Worm (Caenorhabditis elegans) whole organism, L2 larva: ENCODE results near the gene dyf-6.

Source experiments
- C34F6.9 ChIP-seq: fragments of 150-350 bp; optimal IDR thresholded peaks from 2 replicates; lab custom pipeline; 2014; ENCODE audit warnings: missing biosample characterization, missing genetic modification characterization
- F13H6.1 ChIP-seq: sonication (generic microtip); optimal IDR thresholded peaks from 2 replicates; lab custom pipeline; 2016; ENCODE audit warnings: missing genetic modification characterization, missing compliant biosample characterization
- R02D3.7 ChIP-seq: fragments of 150-350 bp; optimal IDR thresholded peaks from 2 replicates; lab custom pipeline; 2014; ENCODE audit warnings: missing biosample characterization, missing genetic modification characterization
- Y55F3AM.14 ChIP-seq: fragments of 200-800 bp; sonication (Bioruptor generic); optimal IDR thresholded peaks from 2 replicates; lab custom pipeline; 2018; ENCODE audit warnings: mild to moderate bottlenecking, missing genetic modification characterization, missing compliant biosample characterization
- ZK546.5 ChIP-seq: sonication (generic microtip); optimal IDR thresholded peaks from 2 replicates; lab custom pipeline; 2017; ENCODE audit warnings: missing biosample characterization, missing genetic modification characterization
- alr-1 ChIP-seq: fragments of 150-350 bp; optimal IDR thresholded peaks from 2 replicates; lab custom pipeline; 2014; ENCODE audit warnings: missing biosample characterization, missing genetic modification characterization
- aly-2 ChIP-seq: fragments of 150-350 bp; optimal IDR thresholded peaks from 2 replicates; lab custom pipeline; 2014; ENCODE audit warnings: missing biosample characterization, missing genetic modification characterization
- ama-1 ChIP-seq: fragments of 150-350 bp; optimal IDR thresholded peaks from 2 replicates; lab custom pipeline; 2018; ENCODE audit warnings: inconsistent platforms
- blmp-1 ChIP-seq: sonication (generic microtip); optimal IDR thresholded peaks from 2 replicates; lab custom pipeline; 2017; ENCODE audit warnings: missing genetic modification characterization, mild to moderate bottlenecking, missing compliant biosample characterization, antibody characterized with exemption, moderate library complexity; ENCODE audit not compliant: insufficient read depth
- ceh-16 ChIP-seq: fragments of 150-350 bp; optimal IDR thresholded peaks from 2 replicates; lab custom pipeline; 2014; ENCODE audit warnings: missing biosample characterization, missing genetic modification characterization
- ceh-82 ChIP-seq: fragments of 150-350 bp; optimal IDR thresholded peaks from 2 replicates; lab custom pipeline; 2014; ENCODE audit warnings: missing biosample characterization, missing genetic modification characterization
- crh-2 ChIP-seq: sonication (generic microtip); optimal IDR thresholded peaks from 2 replicates; lab custom pipeline; 2017; ENCODE audit warnings: missing biosample characterization, missing genetic modification characterization
- egl-27 ChIP-seq: sonication (generic microtip); optimal IDR thresholded peaks from 3 replicates; lab custom pipeline; 2017; ENCODE audit warnings: missing biosample characterization, missing genetic modification reagents, missing genetic modification characterization
- elt-1 ChIP-seq: fragments of 150-350 bp; optimal IDR thresholded peaks from 2 replicates; lab custom pipeline; 2014; ENCODE audit warnings: missing biosample characterization, missing genetic modification characterization
- fos-1 ChIP-seq: fragments of 150-350 bp; optimal IDR thresholded peaks from 2 replicates; lab custom pipeline; 2014; ENCODE audit warnings: missing biosample characterization, missing genetic modification characterization
- gmeb-1 ChIP-seq: fragments of 150-350 bp; optimal IDR thresholded peaks from 2 replicates; lab custom pipeline; 2014; ENCODE audit warnings: missing biosample characterization, missing genetic modification characterization
- lin-11 ChIP-seq: fragments of 150-350 bp; sonication (generic microtip); optimal IDR thresholded peaks from 2 replicates; lab custom pipeline; 2014; ENCODE audit warnings: missing biosample characterization, missing genetic modification characterization, inconsistent platforms, mixed read lengths
- lin-13 ChIP-seq: fragments of 150-350 bp; optimal IDR thresholded peaks from 2 replicates; lab custom pipeline; 2014; ENCODE audit warnings: missing biosample characterization, missing genetic modification reagents, missing genetic modification characterization
- lin-39 ChIP-seq: fragments of 150-350 bp; optimal IDR thresholded peaks from 2 replicates; lab custom pipeline; 2014; ENCODE audit warnings: missing biosample characterization, missing genetic modification reagents, missing genetic modification characterization
- lsy-2 ChIP-seq, 2 experiments: fragments of 150-350 bp in 1 of 2; sonication (generic microtip) in 1 of 2; optimal IDR thresholded peaks; 2 replicates each; lab custom pipeline; 2014 to 2017; ENCODE audit warnings: missing biosample characterization in 2 of 2, missing genetic modification characterization in 2 of 2
- mab-5 ChIP-seq: fragments of 150-350 bp; optimal IDR thresholded peaks from 2 replicates; lab custom pipeline; 2014; ENCODE audit warnings: missing biosample characterization, missing genetic modification characterization
- mbf-1 ChIP-seq: sonication (generic microtip); optimal IDR thresholded peaks from 2 replicates; lab custom pipeline; 2017; ENCODE audit warnings: missing biosample characterization, missing genetic modification characterization
- mdl-1 ChIP-seq, 2 experiments: fragments of 150-350 bp in 1 of 2; sonication (generic microtip) in 1 of 2; optimal IDR thresholded peaks; 2 replicates each; lab custom pipeline; 2017; ENCODE audit warnings: missing biosample characterization in 2 of 2, missing genetic modification characterization in 2 of 2
- nhr-10 ChIP-seq: sonication (generic microtip); optimal IDR thresholded peaks from 2 replicates; lab custom pipeline; 2017; ENCODE audit warnings: missing biosample characterization, missing genetic modification characterization
- nhr-11 ChIP-seq: fragments of 150-350 bp; optimal IDR thresholded peaks from 2 replicates; lab custom pipeline; 2014; ENCODE audit warnings: missing biosample characterization, missing genetic modification characterization
- nhr-12 ChIP-seq: fragments of 150-350 bp; optimal IDR thresholded peaks from 2 replicates; lab custom pipeline; 2014; ENCODE audit warnings: missing biosample characterization, missing genetic modification characterization
- nhr-129 ChIP-seq: fragments of 150-350 bp; optimal IDR thresholded peaks from 2 replicates; lab custom pipeline; 2014; ENCODE audit warnings: missing biosample characterization, missing genetic modification characterization
- nhr-21 ChIP-seq: fragments of 150-350 bp; optimal IDR thresholded peaks from 2 replicates; lab custom pipeline; 2014; ENCODE audit warnings: missing biosample characterization, missing genetic modification characterization
- nhr-23 ChIP-seq: fragments of 150-350 bp; optimal IDR thresholded peaks from 2 replicates; lab custom pipeline; 2014; ENCODE audit warnings: missing biosample characterization, missing genetic modification reagents, missing genetic modification characterization
- nhr-237 ChIP-seq: fragments of 150-350 bp; optimal IDR thresholded peaks from 2 replicates; lab custom pipeline; 2014; ENCODE audit warnings: missing biosample characterization, missing genetic modification characterization
- nhr-25 ChIP-seq: fragments of 150-350 bp; sonication (generic microtip); optimal IDR thresholded peaks from 3 replicates; lab custom pipeline; 2014; ENCODE audit warnings: missing biosample characterization, missing genetic modification characterization
- nhr-6 ChIP-seq: fragments of 150-350 bp; optimal IDR thresholded peaks from 2 replicates; lab custom pipeline; 2014; ENCODE audit warnings: missing biosample characterization, missing genetic modification characterization
- peb-1 ChIP-seq: fragments of 150-350 bp; optimal IDR thresholded peaks from 2 replicates; lab custom pipeline; 2014; ENCODE audit warnings: missing biosample characterization, missing genetic modification characterization
- sem-4 ChIP-seq: fragments of 150-350 bp; optimal IDR thresholded peaks from 2 replicates; lab custom pipeline; 2014; ENCODE audit warnings: missing biosample characterization, missing genetic modification reagents, missing genetic modification characterization
- sma-3 ChIP-seq: sonication (generic microtip); optimal IDR thresholded peaks from 2 replicates; lab custom pipeline; 2016; ENCODE audit warnings: missing genetic modification reagents, missing genetic modification characterization, missing compliant biosample characterization
- sma-9 ChIP-seq, 2 experiments: fragments of 150-350 bp in 1 of 2; sonication (generic microtip) in 1 of 2; optimal IDR thresholded peaks; 2 replicates each; lab custom pipeline; 2014 to 2016; ENCODE audit warnings: missing genetic modification characterization in 2 of 2, mild to moderate bottlenecking in 1 of 2, missing biosample characterization in 1 of 2, missing compliant biosample characterization in 1 of 2, missing genetic modification reagents in 1 of 2, moderate library complexity in 1 of 2
- snpc-4 ChIP-seq: fragments of 150-350 bp; optimal IDR thresholded peaks from 2 replicates; lab custom pipeline; 2014; ENCODE audit warnings: missing biosample characterization, missing genetic modification characterization
- unc-39 ChIP-seq: fragments of 150-350 bp; optimal IDR thresholded peaks from 2 replicates; lab custom pipeline; 2014; ENCODE audit warnings: missing biosample characterization, missing genetic modification characterization
- unc-55 ChIP-seq: fragments of 150-350 bp; sonication (generic microtip); optimal IDR thresholded peaks from 3 replicates; lab custom pipeline; 2014; ENCODE audit warnings: missing biosample characterization, missing genetic modification reagents, missing genetic modification characterization
- unc-62 ChIP-seq: fragments of 150-350 bp; optimal IDR thresholded peaks from 2 replicates; lab custom pipeline; 2014; ENCODE audit warnings: missing biosample characterization, missing genetic modification reagents, missing genetic modification characterization
- zag-1 ChIP-seq: fragments of 150-350 bp; optimal IDR thresholded peaks from 2 replicates; lab custom pipeline; 2014; ENCODE audit warnings: missing biosample characterization, missing genetic modification characterization
- ztf-1 ChIP-seq: fragments of 200-800 bp; sonication (Bioruptor generic); conservative IDR thresholded peaks from 2 replicates; pipeline ENCODE4 v1.3.6; 2022; ENCODE audit warnings: missing genetic modification characterization, missing compliant biosample characterization
- ztf-11 ChIP-seq: sonication (generic microtip); optimal IDR thresholded peaks from 2 replicates; lab custom pipeline; 2017; ENCODE audit warnings: missing biosample characterization, missing genetic modification characterization
- ztf-4 ChIP-seq: fragments of 150-350 bp; optimal IDR thresholded peaks from 2 replicates; lab custom pipeline; 2014; ENCODE audit warnings: missing biosample characterization, missing genetic modification characterization

dyf-6 gene

DNA sequence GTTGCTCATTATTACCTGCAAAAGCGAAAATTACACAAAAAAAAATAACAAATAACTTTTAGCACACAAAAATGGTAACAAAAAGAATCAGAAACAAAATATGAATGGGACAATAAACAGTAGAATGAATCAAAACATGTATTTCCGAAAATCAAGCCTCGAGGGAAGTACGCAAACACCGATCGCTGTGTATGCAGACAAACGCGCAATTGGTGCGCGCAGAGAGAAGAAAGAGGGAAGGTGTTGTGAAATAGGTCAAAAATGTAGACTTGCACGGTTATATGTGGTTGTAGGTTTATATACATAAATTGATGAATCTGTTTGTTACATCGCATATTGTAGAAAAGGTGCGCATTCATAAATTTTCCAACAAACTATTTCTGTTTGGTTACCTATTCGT lies 33.4 kb upstream of the dyf-6 start, which contains the start of gene cdk-11.2 (continued):
- no peak for TF ChIP-seq mdl-1 (tag; optimal IDR thresholded peaks at IDR 0.05; lab: Kevin White, UChicago)
- TF ChIP-seq peb-1 (tag; lab: Kevin White, UChicago), result no peak
- TF ChIP-seq R02D3.7, result no peak
- TF ChIP-seq unc-55, result peak; percentile 90
- no peak for TF ChIP-seq zag-1
- no peak for TF ChIP-seq mab-5 (tag; lab: Kevin White, UChicago)
- TF ChIP-seq ceh-82 (tag; lab: Kevin White, UChicago), result peak; percentile 6
- TF ChIP-seq snpc-4 (tag; lab: Kevin White, UChicago), result peak; percentile 1
- TF ChIP-seq C34F6.9, result peak; percentile 82
- no peak for TF ChIP-seq mbf-1
- TF ChIP-seq aly-2, result no peak
- peak; percentile 69 for TF ChIP-seq fos-1
- no peak for TF ChIP-seq lin-39
- TF ChIP-seq alr-1 (tag; lab: Kevin White, UChicago), result no peak
- TF ChIP-seq ceh-16 (tag; lab: Kevin White, UChicago), result no peak
- peak; percentile 60 for TF ChIP-seq sma-3 (GFP tag; lab: Kevin White, UChicago)
- no peak for TF ChIP-seq ztf-11 (tag; lab: Kevin White, UChicago)
- TF ChIP-seq nhr-11 (tag; lab: Kevin White, UChicago), result no peak
- TF ChIP-seq unc-39 (tag; lab: Kevin White, UChicago), result no peak
- TF ChIP-seq lin-11 (tag; lab: Kevin White, UChicago), result peak; percentile 44
- TF ChIP-seq ztf-4 (tag; lab: Kevin White, UChicago), result no peak

DNA sequence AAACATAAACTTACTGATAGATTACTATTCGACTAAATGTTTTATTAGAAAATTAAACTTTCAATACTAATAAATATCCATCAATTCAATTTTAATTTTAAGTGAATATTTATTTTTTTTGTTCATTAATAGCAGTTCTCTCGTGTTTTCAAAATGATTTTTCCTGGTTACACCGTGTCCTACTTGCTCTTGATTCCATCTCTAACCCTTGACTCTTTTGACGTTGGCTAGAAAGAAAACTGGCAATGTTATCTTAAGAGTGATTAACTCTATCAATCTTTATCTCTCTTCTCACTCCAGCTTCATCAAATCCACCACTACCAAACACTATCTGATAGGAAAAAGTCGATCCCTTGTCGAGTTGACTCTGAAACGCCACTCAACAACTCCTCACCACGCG lies 26.1 kb upstream of the dyf-6 start, which contains the start of gene acr-8:
Gene acr-8 (plus strand): TSS at position 301 of the 400 bp plus-strand sequence.
- TF ChIP-seq crh-2 (tag; lab: Kevin White, UChicago) (no peak), nhr-10 (tag; lab: Kevin White, UChicago) (no peak), lin-39 (no peak), ZK546.5 (tag; lab: Kevin White, UChicago) (no peak), lin-11 (tag; lab: Kevin White, UChicago) (no peak), elt-1 (tag; lab: Kevin White, UChicago) (no peak), mbf-1 (no peak), lin-13 (GFP tag; lab: Kevin White, UChicago) (no peak), snpc-4 (tag; lab: Kevin White, UChicago) (no peak), ceh-16 (tag; lab: Kevin White, UChicago) (no peak), nhr-11 (tag; lab: Kevin White, UChicago) (no peak), sem-4 (no peak)

DNA sequence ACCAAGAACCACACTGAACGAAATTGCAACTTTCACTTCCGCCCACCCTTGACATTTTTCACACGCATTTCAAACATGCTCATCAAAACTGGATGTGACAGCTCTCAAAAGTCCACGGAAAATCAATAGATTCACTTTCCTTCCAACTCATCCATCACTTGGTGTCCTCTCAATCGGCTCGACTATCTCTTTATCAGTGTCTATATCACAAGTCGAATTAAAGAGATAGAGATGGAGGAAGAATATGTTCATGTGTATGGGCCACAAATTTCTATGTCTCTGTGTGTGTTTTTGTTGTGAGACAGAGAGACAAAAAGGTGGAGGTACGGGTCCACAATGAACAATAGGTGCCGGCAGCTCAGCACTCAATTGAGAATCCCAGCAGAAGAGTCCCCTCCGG lies 24.2 kb upstream of the dyf-6 start:
- peak; percentile 51 for TF ChIP-seq nhr-129 (tag; lab: Kevin White, UChicago)
- TF ChIP-seq ceh-16 (tag; lab: Kevin White, UChicago), result no peak
- no peak for TF ChIP-seq nhr-6
- TF ChIP-seq sma-9 (GFP tag; optimal IDR thresholded peaks at IDR 0.05; lab: Kevin White, UChicago), result peak; percentile 22
- TF ChIP-seq sma-9 (tag; optimal IDR thresholded peaks at IDR 0.05; lab: Kevin White, UChicago), result no peak
- TF ChIP-seq ZK546.5 (tag; lab: Kevin White, UChicago), result no peak
- no peak for TF ChIP-seq lsy-2 (tag; optimal IDR thresholded peaks at IDR 0.05; lab: Kevin White, UChicago)
- no peak for TF ChIP-seq ztf-1
- no peak for TF ChIP-seq crh-2 (tag; lab: Kevin White, UChicago)
- TF ChIP-seq nhr-237, result no peak
- no peak for TF ChIP-seq unc-39 (tag; lab: Kevin White, UChicago)
- no peak for TF ChIP-seq Y55F3AM.14 (GFP tag; lab: Kevin White, UChicago)
- TF ChIP-seq nhr-25, result no peak
- no peak for TF ChIP-seq lin-39
- TF ChIP-seq C34F6.9, result peak; percentile 12
- TF ChIP-seq egl-27 (tag; lab: Kevin White, UChicago), result no peak
- TF ChIP-seq unc-62 (GFP tag; lab: Kevin White, UChicago), result no peak
- TF ChIP-seq gmeb-1, result no peak
- no peak for TF ChIP-seq blmp-1
- no peak for TF ChIP-seq ama-1 (lab: Kevin White, UChicago)
- TF ChIP-seq unc-55, result no peak
- no peak for TF ChIP-seq aly-2
- TF ChIP-seq F13H6.1, result peak; percentile 9
- TF ChIP-seq nhr-23 (tag; lab: Kevin White, UChicago), result no peak
- no peak for TF ChIP-seq nhr-11 (tag; lab: Kevin White, UChicago)
- TF ChIP-seq nhr-21 (tag; lab: Kevin White, UChicago), result no peak
- TF ChIP-seq ceh-82 (tag; lab: Kevin White, UChicago), result no peak
- TF ChIP-seq nhr-12, result no peak
- TF ChIP-seq ztf-11 (tag; lab: Kevin White, UChicago), result no peak
- no peak for TF ChIP-seq zag-1
- TF ChIP-seq nhr-10 (tag; lab: Kevin White, UChicago), result no peak
- TF ChIP-seq lin-11 (tag; lab: Kevin White, UChicago), result no peak
- TF ChIP-seq, all 48 proteins: peak for 4
